Fruit fly (Drosophila melanogaster): ENCODE measurements around the gene Fer2.

Gene Fer2

dm6 chr3R:16187737-16188136 is 36.6 kb upstream of the Fer2 start:
- TF ChIP-seq CG12605 (GFP tag; IDR thresholded peaks at IDR 0.05) = no peak
- TF ChIP-seq CG15710 (tag; optimal IDR thresholded peaks at IDR 0.05) = no peak
- no peak for TF ChIP-seq gl (tag; optimal IDR thresholded peaks at IDR 0.05)
- TF ChIP-seq fd96Ca (GFP tag; IDR thresholded peaks at IDR 0.05) = no peak
- TF ChIP-seq Pif1B (GFP tag; optimal IDR thresholded peaks at IDR 0.05) = no peak
- no peak for TF ChIP-seq Ets98B (GFP tag; IDR thresholded peaks at IDR 0.05)
- no peak for TF ChIP-seq Pif1A (GFP tag; optimal IDR thresholded peaks at IDR 0.05)
- no peak for TF ChIP-seq EcR (GFP tag; optimal IDR thresholded peaks at IDR 0.05)
- no peak for TF ChIP-seq CG4496 (GFP tag; IDR thresholded peaks at IDR 0.05)
- no peak for TF ChIP-seq CG17806 (tag; optimal IDR thresholded peaks at IDR 0.05)
- no peak for TF ChIP-seq D1 (tag; optimal IDR thresholded peaks at IDR 0.05)

DNA sequence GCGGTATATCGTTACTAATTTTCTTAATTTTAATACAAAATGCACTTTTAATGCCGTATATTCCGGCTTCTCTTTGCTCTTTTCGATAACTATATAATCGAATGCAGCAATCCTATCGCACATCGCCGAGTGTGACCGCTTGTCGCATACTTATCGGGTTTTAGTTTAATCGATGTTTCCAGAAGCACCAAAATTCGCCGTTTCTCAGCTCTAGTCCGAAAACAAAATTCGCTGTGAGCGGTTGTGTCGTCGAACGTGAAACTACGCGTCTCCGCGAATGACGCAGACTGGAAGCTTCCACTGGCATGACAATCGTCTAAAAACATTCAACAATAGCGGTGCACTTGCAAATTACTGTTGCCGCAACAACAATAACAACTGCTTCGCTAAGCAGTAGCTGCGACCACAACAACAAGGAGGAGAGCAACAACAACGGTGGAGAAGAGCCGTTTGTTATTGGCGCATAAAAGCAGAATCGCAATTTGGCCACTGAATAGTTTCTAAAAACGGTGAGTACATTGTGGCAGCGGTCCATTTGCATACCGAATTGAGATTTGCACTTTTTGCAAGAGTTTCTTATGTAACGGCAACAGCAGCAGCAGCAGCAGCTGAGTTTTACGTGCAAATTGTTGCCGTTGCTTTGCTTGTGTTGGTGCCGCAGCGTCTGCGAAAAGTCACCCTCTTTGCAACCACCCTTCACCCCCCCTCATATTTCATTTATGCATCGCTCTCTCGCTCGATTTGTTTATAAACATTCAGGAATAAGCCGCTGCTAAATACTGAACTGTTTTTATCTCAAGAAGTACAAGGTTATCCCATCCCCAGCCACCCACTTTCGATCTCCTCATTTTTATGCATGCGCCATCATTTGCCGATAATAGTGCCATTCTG is 35.9 kb upstream of the Fer2 start, which contains the start of gene sra:
Gene sra (plus strand): TSS at position 209 of the 891 bp plus-strand sequence.
- TF ChIP-seq CG8301 (tag; optimal IDR thresholded peaks at IDR 0.05) (no peak), CG10348 (GFP tag; IDR thresholded peaks at IDR 0.05) (no peak), CG4496 (GFP tag; IDR thresholded peaks at IDR 0.05) (peak; percentile 43; the same call in 1 of the 3 replicates), CG9948 (tag; optimal IDR thresholded peaks at IDR 0.05) (no peak), Pif1B (GFP tag; optimal IDR thresholded peaks at IDR 0.05) (no peak), rn (GFP tag; IDR thresholded peaks at IDR 0.05) (no peak), Snoo (tag; optimal IDR thresholded peaks at IDR 0.05) (no peak), CG32121 (GFP tag; IDR thresholded peaks at IDR 0.05) (no peak), D1 (tag; optimal IDR thresholded peaks at IDR 0.05) (no peak), CG12605 (GFP tag; IDR thresholded peaks at IDR 0.05) (0 out of 2 replicates have a peak, but pooled peaks have one; percentile 21), CG13204 (GFP tag; optimal IDR thresholded peaks at IDR 0.05) (no peak), EcR (GFP tag; optimal IDR thresholded peaks at IDR 0.05) (no peak), Ets98B (GFP tag; IDR thresholded peaks at IDR 0.05) (peak; percentile 27), Pif1A (GFP tag; optimal IDR thresholded peaks at IDR 0.05) (no peak)

dm6 chr3R:16182269-16182875 is 31.3 kb upstream of the Fer2 start:
- TF ChIP-seq Ets98B (GFP tag; IDR thresholded peaks at IDR 0.05) (no peak), EcR (GFP tag; optimal IDR thresholded peaks at IDR 0.05) (peak; percentile 93), CG4496 (GFP tag; IDR thresholded peaks at IDR 0.05) (0 out of 3 replicates have a peak, but pooled peaks have one; percentile 39)

DNA sequence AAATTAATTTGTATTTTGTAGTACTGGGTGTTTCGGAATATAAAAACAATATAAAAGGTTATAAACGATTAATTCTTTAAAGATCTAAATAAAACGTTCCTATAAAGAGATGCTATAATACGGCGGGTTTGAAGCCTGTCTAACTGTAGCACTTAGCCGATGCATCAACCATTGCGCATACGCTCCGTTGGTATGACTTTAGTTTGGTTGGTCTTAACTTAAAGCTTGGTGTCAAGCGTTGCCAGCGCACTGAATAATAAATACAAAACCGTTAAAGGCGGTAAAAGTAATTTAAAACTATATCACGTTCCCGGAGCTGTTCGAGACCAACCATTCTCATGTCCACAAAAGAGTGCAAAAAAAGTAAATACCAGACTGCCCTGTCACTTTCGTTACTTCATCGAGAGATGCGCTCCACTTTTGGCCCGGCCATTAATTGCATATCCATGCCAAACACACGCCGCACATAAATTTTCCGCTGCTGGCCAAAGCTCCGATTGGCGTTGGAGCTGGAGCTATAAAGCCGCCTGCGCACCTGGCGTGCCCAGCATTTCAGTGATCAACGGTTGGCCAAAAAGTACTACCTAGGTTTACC is 29.5 kb upstream of the Fer2 start, which contains the start of gene CG8927:
Gene CG8927 (plus strand): TSS at position 545 of the 595 bp plus-strand sequence.
- no peak for TF ChIP-seq CG10348 (GFP tag; IDR thresholded peaks at IDR 0.05)
- no peak for TF ChIP-seq CG32121 (GFP tag; IDR thresholded peaks at IDR 0.05)
- TF ChIP-seq CG15710 (tag; optimal IDR thresholded peaks at IDR 0.05) = no peak
- no peak for TF ChIP-seq D1 (tag; optimal IDR thresholded peaks at IDR 0.05)
- no peak for TF ChIP-seq rn (GFP tag; IDR thresholded peaks at IDR 0.05)
- TF ChIP-seq CG12605 (GFP tag; IDR thresholded peaks at IDR 0.05) = no peak
- TF ChIP-seq CG9948 (tag; optimal IDR thresholded peaks at IDR 0.05) = no peak
- TF ChIP-seq Pif1A (GFP tag; optimal IDR thresholded peaks at IDR 0.05) = no peak
- TF ChIP-seq Snoo (tag; optimal IDR thresholded peaks at IDR 0.05) = no peak
- TF ChIP-seq CG4496 (GFP tag; IDR thresholded peaks at IDR 0.05) = no peak
- no peak for TF ChIP-seq EcR (GFP tag; optimal IDR thresholded peaks at IDR 0.05)
- TF ChIP-seq CG17806 (tag; optimal IDR thresholded peaks at IDR 0.05) = no peak
- TF ChIP-seq fd96Ca (GFP tag; IDR thresholded peaks at IDR 0.05) = no peak
- TF ChIP-seq CG34367 (tag; optimal IDR thresholded peaks at IDR 0.05) = no peak
- TF ChIP-seq CG14655 (GFP tag; optimal IDR thresholded peaks at IDR 0.05) = no peak
- TF ChIP-seq gl (tag; optimal IDR thresholded peaks at IDR 0.05) = no peak

DNA sequence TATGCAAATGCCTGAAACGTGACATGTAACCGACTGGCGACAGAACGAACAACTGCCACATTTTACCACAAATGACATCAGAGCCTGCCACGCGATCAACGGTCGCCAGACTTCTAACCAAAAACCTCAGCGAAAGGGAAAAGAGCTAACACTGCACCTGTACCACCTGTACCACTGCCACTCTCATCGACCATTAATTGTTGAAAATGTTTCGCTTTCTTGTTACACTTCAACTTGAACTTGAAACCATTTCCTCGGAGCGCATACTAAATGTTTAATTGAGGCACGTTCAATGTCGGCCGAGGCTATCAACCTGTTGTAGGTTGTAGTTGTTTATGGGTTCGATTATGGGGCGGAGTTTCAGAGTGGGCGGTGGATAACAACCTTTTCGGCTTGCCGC is 25.4 kb upstream of the Fer2 start:
- TF ChIP-seq gl (tag; optimal IDR thresholded peaks at IDR 0.05) (no peak), Ets98B (GFP tag; IDR thresholded peaks at IDR 0.05) (no peak)

dm6 chr3R:16173500-16173899 is 22.4 kb upstream of the Fer2 start:
- TF ChIP-seq CG34367 (tag; optimal IDR thresholded peaks at IDR 0.05) (no peak), CG15710 (tag; optimal IDR thresholded peaks at IDR 0.05) (no peak), CG12605 (GFP tag; IDR thresholded peaks at IDR 0.05) (no peak)

DNA sequence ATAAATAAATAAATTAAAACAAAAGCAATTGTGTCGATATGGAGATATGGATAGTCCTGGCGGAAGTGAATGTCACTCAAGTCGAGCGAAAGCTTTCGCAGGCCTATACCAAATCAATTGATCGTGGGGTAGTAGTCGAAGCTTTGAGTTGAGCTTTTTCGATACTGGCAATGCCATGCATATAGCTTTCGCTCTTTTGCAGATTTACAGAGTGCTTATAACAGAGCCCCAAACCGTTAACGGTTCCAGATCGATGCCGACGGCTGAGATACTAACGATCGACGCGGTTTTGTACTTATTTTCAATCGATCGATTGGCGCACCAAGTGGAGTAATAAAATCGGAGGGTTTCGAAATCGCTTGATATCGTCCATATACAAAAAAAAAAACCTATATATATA is 20.6 kb upstream of the Fer2 start, which contains the start of gene CG8925:
Gene CG8925 (plus strand): TSS at position 245 of the 400 bp plus-strand sequence.
- TF ChIP-seq rn (GFP tag; IDR thresholded peaks at IDR 0.05) (no peak), D1 (tag; optimal IDR thresholded peaks at IDR 0.05) (no peak), CG32121 (GFP tag; IDR thresholded peaks at IDR 0.05) (no peak), CG4496 (GFP tag; IDR thresholded peaks at IDR 0.05) (no peak), CG14655 (GFP tag; optimal IDR thresholded peaks at IDR 0.05) (no peak), CG10348 (GFP tag; IDR thresholded peaks at IDR 0.05) (no peak), CG13204 (GFP tag; optimal IDR thresholded peaks at IDR 0.05) (no peak), CG17806 (tag; optimal IDR thresholded peaks at IDR 0.05) (no peak), EcR (GFP tag; optimal IDR thresholded peaks at IDR 0.05) (no peak), Pif1A (GFP tag; optimal IDR thresholded peaks at IDR 0.05) (no peak)
